Worm (Caenorhabditis elegans): Measurements from ENCODE around the gene Y55B1BL.1.

DNA sequence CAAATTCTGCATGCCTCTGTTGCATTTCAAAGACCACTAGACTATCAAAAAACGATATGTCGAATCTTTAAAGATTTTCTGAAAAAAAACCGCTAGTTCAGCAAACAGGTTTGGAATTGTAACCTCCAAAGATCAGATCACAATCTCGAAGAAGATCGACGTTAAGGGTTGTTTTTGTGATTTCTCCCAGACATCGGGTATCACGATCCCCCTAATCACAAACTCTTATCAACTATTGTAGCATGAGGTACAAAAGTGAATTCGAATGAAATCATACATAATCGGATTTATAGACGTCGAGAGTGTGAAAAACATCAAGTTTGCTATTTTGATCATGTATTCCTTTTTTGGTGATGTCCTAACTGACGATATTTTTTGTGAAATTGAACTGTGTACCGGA is 1.3 kb upstream of the Y55B1BL.1 start:
- TF ChIP-seq klf-2 (GFP tag; conservative IDR thresholded peaks at IDR 0.05) (no peak), ztf-23 (GFP tag; IDR thresholded peaks at IDR 0.05) (no peak), tab-1 (GFP tag; IDR thresholded peaks at IDR 0.05) (no peak), flt-1 (GFP tag; IDR thresholded peaks at IDR 0.05) (no peak), ztf-29 (GFP tag; IDR thresholded peaks at IDR 0.05) (no peak), med-1 (GFP tag; optimal IDR thresholded peaks at IDR 0.05; ENCODE audit: insufficient read depth) (no peak), T22C8.4 (GFP tag; IDR thresholded peaks at IDR 0.05) (no peak)
